Fruit fly (Drosophila melanogaster): ENCODE data around the gene Myc.

DNA sequence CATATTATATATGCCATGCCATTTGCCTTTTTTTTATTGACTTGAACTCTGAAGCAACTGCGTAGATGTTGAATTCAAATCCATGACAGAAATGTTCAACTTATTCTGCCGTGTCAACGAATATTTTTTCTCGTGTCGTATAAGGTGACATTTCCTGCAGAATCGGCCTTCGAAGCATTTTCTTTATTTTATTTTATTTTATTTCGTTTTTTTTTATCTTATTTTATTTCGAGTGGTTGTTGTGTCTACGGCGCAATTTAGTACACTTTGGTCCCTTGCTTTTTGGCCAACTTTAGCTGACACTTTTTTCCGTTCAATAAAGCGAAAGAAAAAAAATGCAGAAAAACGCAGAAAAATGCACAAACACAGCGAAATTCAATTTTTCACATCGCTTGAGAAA is 11.3 kb upstream of the Myc start:
- no peak for TF ChIP-seq h (optimal IDR thresholded peaks at IDR 0.05)
- no peak for TF ChIP-seq Sin3A (optimal IDR thresholded peaks at IDR 0.05)

Data from Kc167 (cell line).